Worm (Caenorhabditis elegans): ENCODE results near the gene arl-1.

arl-1 gene

ce11 chrII:8569038-8569977 is 12.5 kb upstream of the arl-1 start, which contains the start of the genes col-38 and rpl-5 (continued):
- TF ChIP-seq ama-1 (optimal IDR thresholded peaks at IDR 0.05) (no peak), ama-1 (GFP tag; optimal IDR thresholded peaks at IDR 0.05) (peak in 1 of 2 experiments; percentile 26), B0035.1 (tag; optimal IDR thresholded peaks at IDR 0.05) (no peak), lsl-1 (GFP tag; optimal IDR thresholded peaks at IDR 0.05) (peak; percentile 86), snpc-3.4 (tag; optimal IDR thresholded peaks at IDR 0.05) (peak; percentile 79), hlh-26 (GFP tag; conservative IDR thresholded peaks at IDR 0.05) (no peak), ceh-79 (tag; optimal IDR thresholded peaks at IDR 0.05) (no peak), ceh-40 (GFP tag; IDR thresholded peaks at IDR 0.05) (no peak), rec-8 (tag; optimal IDR thresholded peaks at IDR 0.05) (no peak), F37B4.10 (GFP tag; IDR thresholded peaks at IDR 0.05) (no peak), D2030.7 (GFP tag; IDR thresholded peaks at IDR 0.05) (peak; percentile 71), bed-1 (GFP tag; IDR thresholded peaks at IDR 0.05) (no peak), mes-4 (tag; optimal IDR thresholded peaks at IDR 0.05) (no peak), ceh-100 (GFP tag; IDR thresholded peaks at IDR 0.05) (peak; percentile 48; the same call in 1 of the 2 replicates), pbrm-1 (GFP tag; IDR thresholded peaks at IDR 0.05) (peak; percentile 83), F23B12.7 (tag; optimal IDR thresholded peaks at IDR 0.05; ENCODE audit: insufficient read depth) (peak; percentile 96), let-607 (tag; optimal IDR thresholded peaks at IDR 0.05) (peak; percentile 69 to 83), nhr-27 (tag; optimal IDR thresholded peaks at IDR 0.05) (no peak), dpff-1 (tag; optimal IDR thresholded peaks at IDR 0.05) (no peak), aptf-2 (GFP tag; conservative IDR thresholded peaks at IDR 0.05) (no peak), hsf-1 (GFP tag; IDR thresholded peaks at IDR 0.05) (peak; percentile 36; the same call in 1 of the 2 replicates), Y53G8AR.9 (GFP tag; conservative IDR thresholded peaks at IDR 0.05) (no peak), egrh-3 (GFP tag; IDR thresholded peaks at IDR 0.05) (no peak), F22D6.2 (tag; optimal IDR thresholded peaks at IDR 0.05) (no peak), attf-3 (GFP tag; conservative IDR thresholded peaks at IDR 0.05) (peak; percentile 64), xnd-1 (tag; optimal IDR thresholded peaks at IDR 0.05) (peak; percentile 43), snpc-1.1 (tag; optimal IDR thresholded peaks at IDR 0.05; ENCODE audit: insufficient read depth) (peak; percentile 69), Y79H2A.3 (GFP tag; conservative IDR thresholded peaks at IDR 0.05) (no peak), hlh-12 (tag; optimal IDR thresholded peaks at IDR 0.05) (no peak), sea-2 (GFP tag; IDR thresholded peaks at IDR 0.05) (no peak), egl-44 (GFP tag; IDR thresholded peaks at IDR 0.05) (no peak), tlf-1 (GFP tag; optimal IDR thresholded peaks at IDR 0.05) (peak; percentile 64), F57C9.4 (tag; optimal IDR thresholded peaks at IDR 0.05) (no peak), ztf-6 (GFP tag; IDR thresholded peaks at IDR 0.05) (no peak), Y95B8A.8 (GFP tag; IDR thresholded peaks at IDR 0.05) (0 out of 2 replicates have a peak, but pooled peaks have one; percentile 64), attf-6 (GFP tag; IDR thresholded peaks at IDR 0.05) (no peak), B0019.2 (GFP tag; conservative IDR thresholded peaks at IDR 0.05) (0 out of 2 replicates have a peak, but pooled peaks have one; percentile 27), lag-1 (GFP tag; IDR thresholded peaks at IDR 0.05) (no peak), sdz-38 (tag; optimal IDR thresholded peaks at IDR 0.05) (no peak)

Data from whole organism, young adult.